Fruit fly (Drosophila melanogaster) whole organism, embryonic: ENCODE measurements around the gene FeCH.

Experiments
- Adf1 ChIP-seq: fragments of 200-800 bp; sonication (Bioruptor generic); IDR thresholded peaks from 2 replicates; pipeline ENCODE4 v1.3.6; 2022; ENCODE audit warnings: missing biosample characterization, missing genetic modification characterization
- B-H2 ChIP-seq: fragments of 200-800 bp; sonication (Bioruptor generic); optimal IDR thresholded peaks from 2 replicates; lab custom pipeline; 2018; ENCODE audit warnings: missing biosample characterization, mild to moderate bottlenecking, missing genetic modification characterization
- Bteb2 ChIP-seq: fragments of 200-800 bp; sonication (Bioruptor generic); optimal IDR thresholded peaks from 2 replicates; lab custom pipeline; 2016; ENCODE audit warnings: missing biosample characterization, missing genetic modification characterization
- CG11456 ChIP-seq: fragments of 200-800 bp; sonication (Bioruptor generic); IDR thresholded peaks from 3 replicates; pipeline ENCODE4 v1.3.6; 2022; ENCODE audit warnings: missing biosample characterization, missing genetic modification characterization
- CG12391 ChIP-seq: fragments of 200-800 bp; sonication (Bioruptor generic); optimal IDR thresholded peaks from 3 replicates; lab custom pipeline; 2018; ENCODE audit warnings: missing biosample characterization, mild to moderate bottlenecking, missing genetic modification characterization, moderate library complexity
- CG1602 ChIP-seq: fragments of 200-800 bp; sonication (Bioruptor generic); optimal IDR thresholded peaks from 3 replicates; lab custom pipeline; 2016; ENCODE audit warnings: missing biosample characterization, missing genetic modification characterization
- CG1603 ChIP-seq: fragments of 200-800 bp; sonication (Bioruptor generic); optimal IDR thresholded peaks from 2 replicates; lab custom pipeline; 2019; ENCODE audit warnings: missing biosample characterization, mild to moderate bottlenecking, missing genetic modification characterization, moderate library complexity
- CG16813 ChIP-seq: fragments of 200-800 bp; sonication (Bioruptor generic); IDR thresholded peaks from 3 replicates; pipeline ENCODE4 v1.3.6; 2022; ENCODE audit warnings: missing biosample characterization, missing genetic modification characterization; ENCODE audit not compliant: partially characterized antibody
- CG17612 ChIP-seq: fragments of 200-800 bp; sonication (Bioruptor generic); IDR thresholded peaks from 2 replicates; pipeline ENCODE4 v1.3.6; 2022; ENCODE audit warnings: missing biosample characterization, missing genetic modification characterization
- CG1792 ChIP-seq: fragments of 200-800 bp; sonication (Bioruptor generic); optimal IDR thresholded peaks from 2 replicates; lab custom pipeline; 2016; ENCODE audit warnings: missing biosample characterization, missing genetic modification characterization
- CG2202 ChIP-seq: fragments of 200-800 bp; sonication (Bioruptor generic); optimal IDR thresholded peaks from 2 replicates; lab custom pipeline; 2018; ENCODE audit warnings: missing biosample characterization, mild to moderate bottlenecking, missing genetic modification characterization
- CG3281 ChIP-seq: fragments of 200-800 bp; sonication (Bioruptor generic); optimal IDR thresholded peaks from 3 replicates; lab custom pipeline; 2017; ENCODE audit warnings: missing biosample characterization, mild to moderate bottlenecking, missing genetic modification characterization
- CG4282 ChIP-seq: fragments of 200-800 bp; sonication (Bioruptor generic); optimal IDR thresholded peaks from 2 replicates; lab custom pipeline; 2016; ENCODE audit warnings: missing biosample characterization, missing genetic modification characterization
- CG6272 ChIP-seq: fragments of 200-800 bp; sonication (Bioruptor generic); IDR thresholded peaks from 2 replicates; pipeline ENCODE4 v1.3.6; 2022; ENCODE audit warnings: missing biosample characterization, missing genetic modification characterization
- CG6791 ChIP-seq: fragments of 200-800 bp; sonication (Bioruptor generic); IDR thresholded peaks from 3 replicates; pipeline ENCODE4 v1.3.6; 2022; ENCODE audit warnings: missing biosample characterization, missing genetic modification characterization; ENCODE audit not compliant: partially characterized antibody
- CG6854 ChIP-seq: fragments of 200-800 bp; sonication (Bioruptor generic); optimal IDR thresholded peaks from 3 replicates; lab custom pipeline; 2017; ENCODE audit warnings: missing biosample characterization, mild to moderate bottlenecking, missing genetic modification characterization
- CG7357 ChIP-seq: fragments of 200-800 bp; sonication (Bioruptor generic); IDR thresholded peaks from 3 replicates; pipeline ENCODE4 v1.3.6; 2022; ENCODE audit warnings: missing biosample characterization, missing genetic modification characterization
- CG8290 ChIP-seq, 3 experiments: fragments of 200-800 bp; sonication (Bioruptor generic); optimal IDR thresholded peaks; 2 replicates each; lab custom pipeline; 2016 to 2019; ENCODE audit warnings: missing biosample characterization in 3 of 3, missing genetic modification characterization in 3 of 3, mild to moderate bottlenecking in 2 of 3, moderate library complexity in 1 of 3
- CG8924 ChIP-seq: fragments of 200-800 bp; optimal IDR thresholded peaks from 3 replicates; lab custom pipeline; 2019; ENCODE audit warnings: missing biosample characterization, mild to moderate bottlenecking, missing genetic modification characterization, moderate library complexity
- CG9215 ChIP-seq: fragments of 200-800 bp; sonication (Bioruptor generic); IDR thresholded peaks from 2 replicates; pipeline ENCODE4 v1.3.6; 2022; ENCODE audit warnings: missing biosample characterization, missing genetic modification characterization
- D19B ChIP-seq: fragments of 200-800 bp; sonication (Bioruptor generic); optimal IDR thresholded peaks from 2 replicates; lab custom pipeline; 2017; ENCODE audit warnings: missing biosample characterization, mild to moderate bottlenecking, missing genetic modification characterization
- Elba2 ChIP-seq: fragments of 200-800 bp; sonication (Bioruptor generic); optimal IDR thresholded peaks from 3 replicates; lab custom pipeline; 2016; ENCODE audit warnings: missing biosample characterization, missing genetic modification characterization
- Fer3 ChIP-seq: fragments of 200-800 bp; sonication (Bioruptor generic); optimal IDR thresholded peaks from 2 replicates; lab custom pipeline; 2018; ENCODE audit warnings: missing biosample characterization, mild to moderate bottlenecking, missing genetic modification characterization, moderate library complexity
- GATAe ChIP-seq: fragments of 200-800 bp; sonication (Bioruptor generic); conservative IDR thresholded peaks from 2 replicates; pipeline ENCODE4 v1.3.6; 2022; ENCODE audit warnings: missing biosample characterization, missing genetic modification characterization
- H15 ChIP-seq: fragments of 200-800 bp; sonication (Bioruptor generic); IDR thresholded peaks from 3 replicates; pipeline ENCODE4 v1.3.6; 2022; ENCODE audit warnings: missing biosample characterization, missing genetic modification characterization
- MTF-1 ChIP-seq: fragments of 200-800 bp; sonication (Bioruptor generic); optimal IDR thresholded peaks from 2 replicates; lab custom pipeline; 2018; ENCODE audit warnings: missing biosample characterization, mild to moderate bottlenecking, missing genetic modification characterization, borderline replicate concordance
- Oli ChIP-seq: fragments of 200-800 bp; sonication (Bioruptor generic); optimal IDR thresholded peaks from 2 replicates; lab custom pipeline; 2018; ENCODE audit warnings: missing biosample characterization, mild to moderate bottlenecking, missing genetic modification characterization, moderate library complexity
- Poxn ChIP-seq: fragments of 200-800 bp; sonication (Bioruptor generic); IDR thresholded peaks from 2 replicates; pipeline ENCODE4 v1.3.6; 2022; ENCODE audit warnings: missing biosample characterization, missing genetic modification characterization
- Rx ChIP-seq: fragments of 200-800 bp; sonication (Bioruptor generic); IDR thresholded peaks from 2 replicates; pipeline ENCODE4 v1.3.6; 2022; ENCODE audit warnings: missing biosample characterization, missing genetic modification characterization
- al ChIP-seq: fragments of 200-800 bp; sonication (Bioruptor generic); IDR thresholded peaks from 2 replicates; pipeline ENCODE4 v1.3.6; 2022; ENCODE audit warnings: missing biosample characterization, missing genetic modification characterization
- ara ChIP-seq: fragments of 200-800 bp; sonication (Bioruptor generic); IDR thresholded peaks from 2 replicates; pipeline ENCODE4 v1.3.6; 2022; ENCODE audit warnings: missing biosample characterization, missing genetic modification characterization
- btn ChIP-seq: fragments of 200-800 bp; sonication (Bioruptor generic); optimal IDR thresholded peaks from 2 replicates; lab custom pipeline; 2016; ENCODE audit warnings: missing biosample characterization, missing genetic modification characterization
- dati ChIP-seq: fragments of 200-800 bp; sonication (Bioruptor generic); IDR thresholded peaks from 2 replicates; pipeline ENCODE4 v1.3.6; 2022; ENCODE audit warnings: missing biosample characterization, missing genetic modification characterization
- dimm ChIP-seq: fragments of 200-800 bp; sonication (Bioruptor generic); IDR thresholded peaks from 2 replicates; pipeline ENCODE4 v1.3.6; 2022; ENCODE audit warnings: missing biosample characterization, missing genetic modification characterization
- dysf ChIP-seq: fragments of 200-800 bp; sonication (Bioruptor generic); IDR thresholded peaks from 3 replicates; pipeline ENCODE4 v1.3.6; 2022; ENCODE audit warnings: missing biosample characterization, missing genetic modification characterization
- eve ChIP-seq, 2 experiments: fragments of >200 bp; optimal IDR thresholded peaks; 2 replicates each; lab custom pipeline; 2017; ENCODE audit warnings: missing biosample characterization in 2 of 2, missing genetic modification characterization in 2 of 2
- fd102C ChIP-seq: fragments of 200-800 bp; sonication (Bioruptor generic); optimal IDR thresholded peaks from 2 replicates; lab custom pipeline; 2018; ENCODE audit warnings: missing biosample characterization, mild to moderate bottlenecking, missing genetic modification characterization, moderate library complexity
- fu2 ChIP-seq: fragments of 200-800 bp; sonication (Bioruptor generic); optimal IDR thresholded peaks from 2 replicates; lab custom pipeline; 2016; ENCODE audit warnings: missing biosample characterization, missing genetic modification characterization
- gce ChIP-seq: fragments of 200-800 bp; sonication (Bioruptor generic); IDR thresholded peaks from 3 replicates; pipeline ENCODE4 v1.3.6; 2022; ENCODE audit warnings: missing biosample characterization, missing genetic modification characterization
- hkb ChIP-seq, 2 experiments: fragments of 200-800 bp in 1 of 2; fragments of >200 bp in 1 of 2; sonication (Bioruptor generic) in 1 of 2; IDR thresholded peaks in 1 of 2; optimal IDR thresholded peaks in 1 of 2; 2 replicates each; pipeline versions ENCODE4 v1.3.6 to Lab custom; 2017 to 2022; ENCODE audit warnings: missing biosample characterization in 1 of 2, missing genetic modification characterization in 1 of 2
- otp ChIP-seq: fragments of 200-800 bp; sonication (Bioruptor generic); IDR thresholded peaks from 3 replicates; pipeline ENCODE4, ENCODE4 v1.3.6; 2022; ENCODE audit warnings: missing biosample characterization, missing genetic modification characterization
- sqz ChIP-seq: fragments of 200-800 bp; sonication (Bioruptor generic); optimal IDR thresholded peaks from 3 replicates; lab custom pipeline; 2018; ENCODE audit warnings: missing biosample characterization, mild to moderate bottlenecking, missing genetic modification characterization
- sr ChIP-seq: fragments of 200-800 bp; sonication (Bioruptor generic); IDR thresholded peaks from 3 replicates; pipeline ENCODE4 v1.3.6; 2022; ENCODE audit warnings: missing biosample characterization, missing genetic modification characterization
- tap ChIP-seq: fragments of 200-800 bp; optimal IDR thresholded peaks from 3 replicates; lab custom pipeline; 2019; ENCODE audit warnings: missing biosample characterization, mild to moderate bottlenecking, missing genetic modification characterization, moderate library complexity
- tgo ChIP-seq: fragments of 200-800 bp; sonication (Bioruptor generic); IDR thresholded peaks from 3 replicates; pipeline ENCODE4 v1.3.6; 2022; ENCODE audit warnings: missing biosample characterization, missing genetic modification characterization
- toy ChIP-seq: fragments of 200-800 bp; sonication (Bioruptor generic); IDR thresholded peaks from 2 replicates; pipeline ENCODE4 v1.3.6; 2022; ENCODE audit warnings: missing biosample characterization, missing genetic modification characterization
- trem ChIP-seq: fragments of 200-800 bp; optimal IDR thresholded peaks from 3 replicates; lab custom pipeline; 2019; ENCODE audit warnings: missing biosample characterization, mild to moderate bottlenecking, missing genetic modification characterization, moderate library complexity
- unc-4 ChIP-seq: fragments of 200-800 bp; sonication (Bioruptor generic); IDR thresholded peaks from 2 replicates; pipeline ENCODE4 v1.3.6; 2022; ENCODE audit warnings: missing biosample characterization, missing genetic modification characterization; ENCODE audit not compliant: partially characterized antibody

Gene FeCH

DNA sequence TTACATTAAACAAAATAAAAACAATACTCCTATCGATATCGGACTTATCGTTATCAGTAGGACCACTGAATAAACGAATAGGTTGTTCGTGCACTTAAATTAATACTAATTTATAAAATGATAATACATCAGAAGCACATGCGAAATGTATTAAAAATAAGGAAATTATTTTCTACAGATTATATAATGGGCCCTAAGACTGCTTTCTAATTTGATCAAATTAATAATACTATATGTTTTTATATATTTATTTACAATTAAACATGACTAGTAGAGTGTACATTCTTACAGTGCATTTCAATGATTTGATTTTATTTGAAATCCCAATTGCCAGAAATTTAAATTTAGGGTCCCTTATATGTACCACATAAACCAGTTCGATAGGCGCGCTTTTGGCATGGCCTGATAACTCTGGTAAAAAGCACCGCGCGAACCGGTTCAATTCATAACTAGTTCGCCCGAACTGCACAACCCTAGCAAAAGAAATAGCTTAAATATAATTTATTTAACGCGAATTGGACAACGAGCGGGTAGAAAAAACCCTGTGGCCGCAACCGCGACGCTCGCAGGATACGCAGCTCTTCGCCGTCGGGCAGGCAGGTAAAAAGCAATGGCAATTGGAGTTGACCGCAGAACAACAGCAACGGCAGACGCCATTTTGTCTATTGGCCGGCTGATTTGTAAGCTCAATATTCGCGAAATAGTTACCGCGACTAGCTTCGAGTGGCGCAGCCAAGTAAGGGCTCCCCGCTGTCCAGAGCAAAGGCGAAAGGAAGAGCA is 35.3 kb downstream of the FeCH start, which contains the start of the genes CG2126 and faf (continued):
- TF ChIP-seq CG6272 (peak; percentile 66; the same call in 1 of the 2 replicates), eve (GFP tag; optimal IDR thresholded peaks at IDR 0.05; lab: Kevin White, UChicago) (no peak), dimm (peak; percentile 49; the same call in 1 of the 2 replicates), CG3281 (GFP tag; lab: Kevin White, UChicago) (peak; percentile 77), btn (no peak), D19B (GFP tag; lab: Kevin White, UChicago) (peak; percentile 43), CG1602 (GFP tag; lab: Kevin White, UChicago) (peak; percentile 72), CG4282 (GFP tag; lab: Kevin White, UChicago) (no peak), gce (GFP tag; lab: Robert Waterston, UW) (no peak), CG11456 (GFP tag; lab: Robert Waterston, UW) (peak; percentile 84), Oli (tag; lab: Kevin White, UChicago) (peak; percentile 69), CG8924 (tag; lab: Kevin White, UChicago) (peak; percentile 90), Rx (GFP tag; lab: Robert Waterston, UW) (peak; percentile 59), otp (GFP tag; lab: Robert Waterston, UW) (0 out of 3 replicates have a peak, but pooled peaks have one; percentile 44), Fer3 (tag; lab: Kevin White, UChicago) (peak; percentile 74), unc-4 (GFP tag; lab: Robert Waterston, UW) (peak; percentile 50; the same call in 1 of the 2 replicates), H15 (GFP tag; lab: Robert Waterston, UW) (peak; percentile 55; the same call in 1 of the 3 replicates), dati (GFP tag; lab: Robert Waterston, UW) (no peak), CG2202 (tag; lab: Kevin White, UChicago) (peak; percentile 49), CG6854 (GFP tag; lab: Kevin White, UChicago) (peak; percentile 14), dysf (peak; percentile 79), fd102C (GFP tag; lab: Kevin White, UChicago) (no peak), sr (GFP tag; lab: Robert Waterston, UW) (0 out of 3 replicates have a peak, but pooled peaks have one; percentile 29), Poxn (GFP tag; lab: Robert Waterston, UW) (peak; percentile 47), CG16813 (GFP tag; lab: Robert Waterston, UW) (peak; percentile 46; the same call in 1 of the 3 replicates), Adf1 (peak; percentile 18; the same call in 1 of the 2 replicates), Bteb2 (GFP tag; lab: Kevin White, UChicago) (peak; percentile 41), ara (GFP tag; lab: Robert Waterston, UW) (peak; percentile 62; the same call in 1 of the 2 replicates), fu2 (GFP tag; lab: Kevin White, UChicago) (peak; percentile 55), CG6791 (no peak), sqz (GFP tag; lab: Kevin White, UChicago) (no peak), CG12391 (peak; percentile 92), CG1792 (GFP tag; lab: Kevin White, UChicago) (no peak), CG8290 (GFP tag; optimal IDR thresholded peaks at IDR 0.05; lab: Kevin White, UChicago) (peak; percentile 44), CG8290 (tag; optimal IDR thresholded peaks at IDR 0.05; lab: Kevin White, UChicago) (no peak), trem (tag; lab: Kevin White, UChicago) (peak; percentile 80), hkb (optimal IDR thresholded peaks at IDR 0.05; lab: Kevin White, UChicago) (no peak), hkb (GFP tag; IDR thresholded peaks at IDR 0.05; lab: Robert Waterston, UW) (peak; percentile 79), CG7357 (GFP tag; lab: Robert Waterston, UW) (peak; percentile 47; the same call in 1 of the 3 replicates), Elba2 (peak; percentile 65), CG1603 (tag; lab: Kevin White, UChicago) (no peak), toy (no peak), tgo (GFP tag; lab: Robert Waterston, UW) (peak; percentile 75), tap (tag; lab: Kevin White, UChicago) (no peak), B-H2 (GFP tag; lab: Kevin White, UChicago) (peak; percentile 84), MTF-1 (GFP tag; lab: Kevin White, UChicago) (no peak), GATAe (0 out of 2 replicates have a peak, but pooled peaks have one; percentile 16), al (GFP tag; lab: Robert Waterston, UW) (peak; percentile 70), CG17612 (no peak; the same call in 1 of the 2 replicates), CG9215 (peak; percentile 63)
